Worm (Caenorhabditis elegans) whole organism, young adult: ENCODE data around the gene vps-39.

Experiments used
- B0035.1 ChIP-seq: sonication (generic microtip); optimal IDR thresholded peaks from 2 replicates; lab custom pipeline; 2016; ENCODE audit warnings: missing genetic modification characterization, mild to moderate bottlenecking, missing compliant biosample characterization, missing genotype, missing genetic modification reagents
- C17E4.6 ChIP-seq: fragments of 200-800 bp; sonication (Bioruptor generic); IDR thresholded peaks from 2 replicates; pipeline ENCODE4 v1.3.6; 2022; ENCODE audit warnings: missing genetic modification reagents, missing genetic modification characterization, missing compliant biosample characterization
- F39B2.1 ChIP-seq: fragments of 200-800 bp; sonication (Bioruptor generic); IDR thresholded peaks from 2 replicates; pipeline ENCODE4 v1.3.6; 2022; ENCODE audit warnings: missing genetic modification reagents, missing genetic modification characterization, missing compliant biosample characterization
- Y53F4B.3 ChIP-seq: fragments of 200-800 bp; sonication (Bioruptor generic); IDR thresholded peaks from 2 replicates; pipeline ENCODE4 v1.3.6; 2022; ENCODE audit warnings: missing genetic modification reagents, missing genetic modification characterization, missing compliant biosample characterization
- Y53G8AR.9 ChIP-seq: fragments of 200-800 bp; sonication (Bioruptor generic); conservative IDR thresholded peaks from 2 replicates; pipeline ENCODE4 v1.3.6; 2022; ENCODE audit warnings: missing genetic modification reagents, missing genetic modification characterization, missing compliant biosample characterization
- Y95B8A.8 ChIP-seq: fragments of 200-800 bp; sonication (Bioruptor generic); IDR thresholded peaks from 2 replicates; pipeline ENCODE4 v1.3.6; 2022; ENCODE audit warnings: missing genetic modification reagents, missing genetic modification characterization, missing compliant biosample characterization
- ama-1 ChIP-seq, 3 experiments: fragments of 150-350 bp in 1 of 3; sonication (generic microtip) in 2 of 3; optimal IDR thresholded peaks; 2 replicates each; lab custom pipeline; 2014 to 2018; ENCODE audit warnings: missing biosample characterization in 2 of 3, missing genetic modification characterization in 2 of 3, missing genetic modification reagents in 2 of 3
- attf-5 ChIP-seq: fragments of 200-800 bp; sonication (Bioruptor generic); optimal IDR thresholded peaks from 2 replicates; lab custom pipeline; 2018; ENCODE audit warnings: mild to moderate bottlenecking, missing genetic modification characterization, missing compliant biosample characterization
- attf-6 ChIP-seq: fragments of 200-800 bp; sonication (Bioruptor generic); IDR thresholded peaks from 2 replicates; pipeline ENCODE4 v1.3.6; 2022; ENCODE audit warnings: missing genetic modification reagents, missing genetic modification characterization, missing compliant biosample characterization
- bed-1 ChIP-seq: fragments of 200-800 bp; sonication (Bioruptor generic); IDR thresholded peaks from 2 replicates; pipeline ENCODE4 v1.3.6; 2022; ENCODE audit warnings: missing genetic modification reagents, missing genetic modification characterization, missing compliant biosample characterization
- cebp-2 ChIP-seq: fragments of 200-800 bp; sonication (Bioruptor generic); IDR thresholded peaks from 2 replicates; pipeline ENCODE4 v1.3.6; 2022; ENCODE audit warnings: missing genetic modification characterization, missing compliant biosample characterization
- ceh-27 ChIP-seq: fragments of 200-800 bp; sonication (Bioruptor generic); optimal IDR thresholded peaks from 2 replicates; lab custom pipeline; 2018; ENCODE audit warnings: mild to moderate bottlenecking, missing genetic modification characterization, moderate library complexity, missing compliant biosample characterization
- ceh-91 ChIP-seq: fragments of 200-800 bp; sonication (Bioruptor generic); IDR thresholded peaks from 2 replicates; pipeline ENCODE4 v1.3.6; 2022; ENCODE audit warnings: missing genetic modification reagents, missing genetic modification characterization, missing compliant biosample characterization
- chd-7 ChIP-seq: sonication (generic microtip); optimal IDR thresholded peaks from 2 replicates; lab custom pipeline; 2016; ENCODE audit warnings: mild to moderate bottlenecking, missing genetic modification characterization, moderate library complexity, missing compliant biosample characterization
- egl-18 ChIP-seq: fragments of 200-800 bp; sonication (Bioruptor generic); IDR thresholded peaks from 2 replicates; pipeline ENCODE4 v1.3.6; 2022; ENCODE audit warnings: missing genetic modification reagents, missing genetic modification characterization, missing compliant biosample characterization
- egl-44 ChIP-seq: fragments of 200-800 bp; sonication (Bioruptor generic); IDR thresholded peaks from 2 replicates; pipeline ENCODE4 v1.3.6; 2022; ENCODE audit warnings: missing genetic modification reagents, missing genetic modification characterization, missing compliant biosample characterization
- egrh-3 ChIP-seq: fragments of 200-800 bp; sonication (Bioruptor generic); IDR thresholded peaks from 2 replicates; pipeline ENCODE4 v1.3.6; 2022; ENCODE audit warnings: missing genetic modification reagents, missing genetic modification characterization, missing compliant biosample characterization
- ekl-4 ChIP-seq: fragments of 200-800 bp; sonication (Bioruptor generic); IDR thresholded peaks from 2 replicates; pipeline ENCODE4 v1.3.6; 2022; ENCODE audit warnings: missing genetic modification reagents, missing genetic modification characterization, missing compliant biosample characterization
- hlh-26 ChIP-seq: fragments of 200-800 bp; sonication (Bioruptor generic); conservative IDR thresholded peaks from 2 replicates; pipeline ENCODE4 v1.3.6; 2022; ENCODE audit warnings: missing genetic modification reagents, missing genetic modification characterization, missing compliant biosample characterization
- hmg-1.2 ChIP-seq: fragments of 200-800 bp; sonication (Bioruptor generic); IDR thresholded peaks from 2 replicates; pipeline ENCODE4 v1.3.6; 2022; ENCODE audit warnings: missing genetic modification reagents, missing genetic modification characterization, missing compliant biosample characterization
- hsf-1 ChIP-seq: fragments of 200-800 bp; sonication (Bioruptor generic); IDR thresholded peaks from 2 replicates; pipeline ENCODE4 v1.3.6; 2022; ENCODE audit warnings: missing genetic modification reagents, missing genetic modification characterization, missing compliant biosample characterization
- let-607 ChIP-seq, 2 experiments: fragments of 200-800 bp in 1 of 2; sonication (Bioruptor generic) in 1 of 2; sonication (generic microtip) in 1 of 2; optimal IDR thresholded peaks; 2 replicates each; lab custom pipeline; 2016 to 2018; ENCODE audit warnings: mild to moderate bottlenecking in 2 of 2, missing compliant biosample characterization in 2 of 2, missing genetic modification characterization in 2 of 2, moderate library complexity in 2 of 2, missing genotype in 1 of 2
- lin-26 ChIP-seq: fragments of 200-800 bp; sonication (Bioruptor generic); IDR thresholded peaks from 2 replicates; pipeline ENCODE4 v1.3.6; 2022; ENCODE audit warnings: missing genetic modification reagents, missing genetic modification characterization, missing compliant biosample characterization
- lin-40 ChIP-seq: sonication (generic microtip); optimal IDR thresholded peaks from 2 replicates; lab custom pipeline; 2016; ENCODE audit warnings: missing genetic modification characterization, mild to moderate bottlenecking, missing compliant biosample characterization, missing genotype, missing genetic modification reagents
- lin-54 ChIP-seq: fragments of 200-800 bp; sonication (Bioruptor generic); optimal IDR thresholded peaks from 2 replicates; lab custom pipeline; 2018; ENCODE audit warnings: mild to moderate bottlenecking, missing genetic modification characterization, missing compliant biosample characterization
- lsl-1 ChIP-seq: fragments of 200-800 bp; sonication (Bioruptor generic); optimal IDR thresholded peaks from 2 replicates; lab custom pipeline; 2018; ENCODE audit warnings: mild to moderate bottlenecking, missing genetic modification characterization, moderate library complexity, missing compliant biosample characterization
- madf-10 ChIP-seq: sonication (generic microtip); optimal IDR thresholded peaks from 2 replicates; lab custom pipeline; 2016; ENCODE audit warnings: mild to moderate bottlenecking, missing genetic modification characterization, missing compliant biosample characterization
- madf-6 ChIP-seq: fragments of 200-800 bp; sonication (Bioruptor generic); IDR thresholded peaks from 2 replicates; pipeline ENCODE4 v1.3.6; 2022; ENCODE audit warnings: missing genetic modification reagents, missing genetic modification characterization, missing compliant biosample characterization
- madf-8 ChIP-seq: fragments of 200-800 bp; sonication (Bioruptor generic); conservative IDR thresholded peaks from 2 replicates; pipeline ENCODE4 v1.3.6; 2022; ENCODE audit warnings: missing genetic modification reagents, missing genetic modification characterization, missing compliant biosample characterization
- mcd-1 ChIP-seq: fragments of 200-800 bp; sonication (Bioruptor generic); IDR thresholded peaks from 2 replicates; pipeline ENCODE4 v1.3.6; 2022; ENCODE audit warnings: missing genetic modification reagents, missing genetic modification characterization, missing compliant biosample characterization
- nfyb-1 ChIP-seq: fragments of 200-800 bp; sonication (Bioruptor generic); IDR thresholded peaks from 2 replicates; pipeline ENCODE4 v1.3.6; 2022; ENCODE audit warnings: missing genetic modification reagents, missing genetic modification characterization, missing compliant biosample characterization
- nhr-120 ChIP-seq: fragments of 200-800 bp; sonication (Bioruptor generic); IDR thresholded peaks from 2 replicates; pipeline ENCODE4 v1.3.6; 2022; ENCODE audit warnings: missing genetic modification characterization, missing compliant biosample characterization
- nhr-80 ChIP-seq: sonication (generic microtip); optimal IDR thresholded peaks from 2 replicates; lab custom pipeline; 2016; ENCODE audit warnings: missing genetic modification characterization, missing compliant biosample characterization
- nhr-90 ChIP-seq: sonication (generic microtip); optimal IDR thresholded peaks from 2 replicates; lab custom pipeline; 2016; ENCODE audit warnings: missing genotype, mild to moderate bottlenecking, missing genetic modification characterization, missing compliant biosample characterization
- rec-8 ChIP-seq, 2 experiments: sonication (generic microtip); optimal IDR thresholded peaks; 2 replicates each; lab custom pipeline; 2016; ENCODE audit warnings: mild to moderate bottlenecking in 2 of 2, missing genetic modification characterization in 2 of 2, missing genetic modification reagents in 2 of 2, missing genotype in 2 of 2, missing biosample characterization in 1 of 2, missing compliant biosample characterization in 1 of 2, moderate library complexity in 1 of 2
- repo-1 ChIP-seq: sonication (generic microtip); optimal IDR thresholded peaks from 2 replicates; lab custom pipeline; 2017; ENCODE audit warnings: mild to moderate bottlenecking, missing genetic modification characterization, missing compliant biosample characterization
- snpc-1.3 ChIP-seq: sonication (generic microtip); optimal IDR thresholded peaks from 2 replicates; lab custom pipeline; 2017; ENCODE audit warnings: missing genetic modification characterization, mild to moderate bottlenecking, missing compliant biosample characterization, antibody characterized with exemption, moderate library complexity, missing genotype, missing genetic modification reagents; ENCODE audit not compliant: insufficient read depth
- sptf-2 ChIP-seq: fragments of 200-800 bp; sonication (Bioruptor generic); optimal IDR thresholded peaks from 2 replicates; lab custom pipeline; 2018; ENCODE audit warnings: mild to moderate bottlenecking, missing genetic modification characterization, missing compliant biosample characterization
- tbp1 ChIP-seq: fragments of 200-800 bp; sonication (Bioruptor generic); optimal IDR thresholded peaks from 2 replicates; lab custom pipeline; 2018; ENCODE audit warnings: mild to moderate bottlenecking, missing genetic modification characterization, missing compliant biosample characterization
- zfh-2 ChIP-seq: fragments of 200-800 bp; sonication (Bioruptor generic); conservative IDR thresholded peaks from 2 replicates; pipeline ENCODE4 v1.3.6; 2022; ENCODE audit warnings: missing genetic modification reagents, missing genetic modification characterization, missing compliant biosample characterization
- zim-3 ChIP-seq: sonication (generic microtip); optimal IDR thresholded peaks from 2 replicates; lab custom pipeline; 2017; ENCODE audit warnings: mild to moderate bottlenecking, missing genetic modification characterization, moderate library complexity, missing compliant biosample characterization
- ztf-22 ChIP-seq: fragments of 200-800 bp; sonication (Bioruptor generic); optimal IDR thresholded peaks from 2 replicates; lab custom pipeline; 2018; ENCODE audit warnings: mild to moderate bottlenecking, missing genetic modification characterization, moderate library complexity, missing compliant biosample characterization
- ztf-25 ChIP-seq: fragments of 200-800 bp; sonication (Bioruptor generic); IDR thresholded peaks from 2 replicates; pipeline ENCODE4 v1.3.6; 2022; ENCODE audit warnings: missing genetic modification reagents, missing genetic modification characterization, missing compliant biosample characterization
- ztf-28 ChIP-seq: fragments of 200-800 bp; sonication (Bioruptor generic); IDR thresholded peaks from 2 replicates; pipeline ENCODE4 v1.3.6; 2022; ENCODE audit warnings: missing genetic modification reagents, missing genetic modification characterization, missing compliant biosample characterization

The vps-39 gene

ce11 chrV:14011427-14011826 lies 26.8 kb downstream of the vps-39 start:
- TF ChIP-seq mcd-1 (GFP tag; lab: Robert Waterston, UW) (peak; percentile 40; the same call in 1 of the 2 replicates), snpc-1.3 (tag; lab: Kevin White, UChicago) (no peak), hmg-1.2 (GFP tag; lab: Robert Waterston, UW) (0 out of 2 replicates have a peak, but pooled peaks have one; percentile 20), zfh-2 (GFP tag; lab: Robert Waterston, UW) (peak; percentile 93), ztf-25 (peak; percentile 16; the same call in 1 of the 2 replicates), nhr-120 (GFP tag; lab: Robert Waterston, UW) (no peak), hsf-1 (GFP tag; lab: Robert Waterston, UW) (peak; percentile 27; the same call in 1 of the 2 replicates), cebp-2 (GFP tag; lab: Robert Waterston, UW) (0 out of 2 replicates have a peak, but pooled peaks have one; percentile 13), lin-26 (GFP tag; lab: Robert Waterston, UW) (peak; percentile 45; the same call in 1 of the 2 replicates), F39B2.1 (GFP tag; lab: Robert Waterston, UW) (0 out of 2 replicates have a peak, but pooled peaks have one; percentile 17), madf-6 (GFP tag; lab: Robert Waterston, UW) (peak; percentile 19; the same call in 1 of the 2 replicates), sptf-2 (GFP tag; lab: Kevin White, UChicago) (no peak), egrh-3 (GFP tag; lab: Robert Waterston, UW) (peak; percentile 91)
- TF ChIP-seq, all 124 proteins: peak for 10

- TF ChIP-seq B0035.1 (tag; lab: Kevin White, UChicago) = no peak
- TF ChIP-seq Y95B8A.8 (GFP tag; lab: Robert Waterston, UW) = no peak
- no peak for TF ChIP-seq rec-8 (tag; optimal IDR thresholded peaks at IDR 0.05; lab: Kevin White, UChicago)
- no peak for TF ChIP-seq nhr-80 (tag; lab: Kevin White, UChicago)
- TF ChIP-seq lsl-1 (GFP tag; lab: Kevin White, UChicago) = no peak
- TF ChIP-seq attf-6 (GFP tag; lab: Robert Waterston, UW) = no peak
- no peak for TF ChIP-seq chd-7 (tag; lab: Kevin White, UChicago)
- no peak for TF ChIP-seq ekl-4
- TF ChIP-seq Y53G8AR.9 (GFP tag; lab: Robert Waterston, UW) = no peak
- TF ChIP-seq ceh-27 (GFP tag; lab: Kevin White, UChicago) = no peak
- TF ChIP-seq ztf-28 (GFP tag; lab: Robert Waterston, UW) = no peak
- TF ChIP-seq ceh-91 (GFP tag; lab: Robert Waterston, UW) = no peak
- TF ChIP-seq madf-8 = no peak
- no peak for TF ChIP-seq egl-44
- no peak for TF ChIP-seq zim-3 (tag; lab: Kevin White, UChicago)
- TF ChIP-seq, all 124 proteins: peak for 0
Observed at ce11 chrV:14010021-14010420, 28.2 kb downstream of the vps-39 start.

- TF ChIP-seq nfyb-1 (GFP tag; lab: Robert Waterston, UW) (peak; percentile 62; the same call in 1 of the 2 replicates), ama-1 (optimal IDR thresholded peaks at IDR 0.05; lab: Kevin White, UChicago) (no peak), ama-1 (GFP tag; optimal IDR thresholded peaks at IDR 0.05; lab: Kevin White, UChicago) (peak; percentile 32 to 69), mcd-1 (GFP tag; lab: Robert Waterston, UW) (peak; percentile 42; the same call in 1 of the 2 replicates), attf-5 (GFP tag; lab: Kevin White, UChicago) (peak; percentile 61), bed-1 (GFP tag; lab: Robert Waterston, UW) (no peak), let-607 (tag; optimal IDR thresholded peaks at IDR 0.05; lab: Kevin White, UChicago) (peak; percentile 65 to 79), tbp1 (GFP tag; lab: Kevin White, UChicago) (no peak), C17E4.6 (GFP tag; lab: Robert Waterston, UW) (0 out of 2 replicates have a peak, but pooled peaks have one; percentile 27), nhr-90 (peak; percentile 17), egl-18 (GFP tag; lab: Robert Waterston, UW) (no peak), madf-10 (tag; lab: Kevin White, UChicago) (peak; percentile 22), ekl-4 (peak; percentile 40; the same call in 1 of the 2 replicates), madf-6 (GFP tag; lab: Robert Waterston, UW) (peak; percentile 63), ztf-22 (GFP tag; lab: Kevin White, UChicago) (peak; percentile 4), lin-40 (tag; lab: Kevin White, UChicago) (peak; percentile 36), Y53F4B.3 (GFP tag; lab: Robert Waterston, UW) (no peak), repo-1 (tag; lab: Kevin White, UChicago) (peak; percentile 77), hlh-26 (GFP tag; lab: Robert Waterston, UW) (no peak), lin-54 (GFP tag; lab: Kevin White, UChicago) (peak; percentile 43), cebp-2 (GFP tag; lab: Robert Waterston, UW) (no peak)
Observed at ce11 chrV:14008353-14008859, 29.8 kb downstream of the vps-39 start.
